Fruit fly (Drosophila melanogaster): ENCODE measurements around the gene aln.

- TF ChIP-seq CrebA (GFP tag; optimal IDR thresholded peaks at IDR 0.05; ENCODE audit: borderline replicate concordance), result no peak
- TF ChIP-seq Dfd (GFP tag; optimal IDR thresholded peaks at IDR 0.05), result no peak
- TF ChIP-seq h (GFP tag; optimal IDR thresholded peaks at IDR 0.05), result peak; percentile 45
Measured at dm6 chr3L:1000541-1000940, 6.8 kb downstream of the aln start.

Measured in whole organism, wandering third instar larva.